Comparison of ENCODE assay signal across 2 fruit fly cellular contexts in the genomic region with DNA sequence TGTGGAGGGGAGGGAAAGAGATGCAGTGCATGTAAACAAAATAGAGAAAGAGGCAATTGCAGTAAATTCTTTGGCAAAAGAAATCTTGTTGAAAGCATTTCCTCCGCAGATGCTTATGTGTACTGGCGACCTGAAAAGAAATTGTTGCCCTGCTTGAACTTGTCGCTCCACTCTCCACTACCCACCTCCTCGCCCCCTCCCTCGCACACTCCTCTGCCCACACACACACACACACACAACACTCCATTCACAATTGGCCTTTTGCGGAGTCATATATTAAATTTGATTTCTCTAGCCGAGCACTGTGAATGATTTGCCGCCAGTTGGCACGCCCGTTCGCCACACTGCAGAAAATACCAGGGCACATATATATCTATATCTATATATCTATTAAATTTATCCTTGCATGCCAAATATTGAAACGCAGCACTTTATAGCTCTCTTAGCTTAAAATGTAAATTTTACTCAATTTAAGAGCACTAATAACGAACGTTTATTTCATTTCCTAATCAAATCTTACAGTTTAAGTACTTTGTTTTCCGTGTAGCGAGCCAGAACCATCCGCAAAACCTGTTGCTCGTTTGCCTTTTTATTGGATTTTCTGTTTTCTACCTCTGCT.
TF ChIP-seq lines count a peak whose summit lies in the region.

No protein-coding gene starts in this region.

TF ChIP-seq in whole organism, embryonic, 481 proteins besides CTCF, POLR2A, EP300 and RAD21 (continued from another document and continues in another):
- peak; percentile 55 for TF ChIP-seq Asciz (GFP tag; optimal IDR thresholded peaks at IDR 0.05; lab: Kevin White, UChicago)
- TF ChIP-seq CG8388 (GFP tag; optimal IDR thresholded peaks at IDR 0.05; lab: Kevin White, UChicago), result peak; percentile 44
- TF ChIP-seq hth (optimal IDR thresholded peaks at IDR 0.05; lab: Kevin White, UChicago), result no peak
- no peak for TF ChIP-seq dm (GFP tag; optimal IDR thresholded peaks at IDR 0.05; lab: Kevin White, UChicago)
- no peak for TF ChIP-seq chinmo (GFP tag; IDR thresholded peaks at IDR 0.05; lab: Robert Waterston, UW; ENCODE audit: partially characterized antibody)
- TF ChIP-seq D19A (tag; optimal IDR thresholded peaks at IDR 0.05; lab: Kevin White, UChicago), result peak; percentile 52
- peak; percentile 68 for TF ChIP-seq CG10979 (tag; optimal IDR thresholded peaks at IDR 0.05; lab: Kevin White, UChicago)
- no peak for TF ChIP-seq Dp (GFP tag; optimal IDR thresholded peaks at IDR 0.05; lab: Kevin White, UChicago)
- no peak for TF ChIP-seq CG2129 (GFP tag; IDR thresholded peaks at IDR 0.05; lab: Robert Waterston, UW; ENCODE audit: partially characterized antibody)
- peak; percentile 60; the same call in 1 of the 2 replicates for TF ChIP-seq CG8765 (GFP tag; IDR thresholded peaks at IDR 0.05; lab: Robert Waterston, UW)
- no peak for TF ChIP-seq usp (GFP tag; optimal IDR thresholded peaks at IDR 0.05; lab: Kevin White, UChicago)
- peak; percentile 84 for TF ChIP-seq lab (GFP tag; optimal IDR thresholded peaks at IDR 0.05; lab: Kevin White, UChicago)
- TF ChIP-seq CG6254 (GFP tag; optimal IDR thresholded peaks at IDR 0.05; lab: Kevin White, UChicago), result peak; percentile 61
- peak; percentile 71 for TF ChIP-seq CG6854 (GFP tag; optimal IDR thresholded peaks at IDR 0.05; lab: Kevin White, UChicago)
- TF ChIP-seq CG7839 (tag; optimal IDR thresholded peaks at IDR 0.05; lab: Kevin White, UChicago), result peak; percentile 77
- TF ChIP-seq CG4820 (GFP tag; optimal IDR thresholded peaks at IDR 0.05; lab: Kevin White, UChicago), result peak; percentile 31
- TF ChIP-seq wdn (GFP tag; IDR thresholded peaks at IDR 0.05; lab: Robert Waterston, UW), result peak; percentile 51
- TF ChIP-seq zen2 (GFP tag; IDR thresholded peaks at IDR 0.05; lab: Robert Waterston, UW; ENCODE audit: partially characterized antibody), result no peak
- TF ChIP-seq gsb-n (tag; optimal IDR thresholded peaks at IDR 0.05; lab: Kevin White, UChicago), result no peak
- no peak for TF ChIP-seq Kr (GFP tag; optimal IDR thresholded peaks at IDR 0.05; lab: Kevin White, UChicago)
- peak; percentile 33 for TF ChIP-seq CG1603 (tag; optimal IDR thresholded peaks at IDR 0.05; lab: Kevin White, UChicago)
- TF ChIP-seq shn (GFP tag; optimal IDR thresholded peaks at IDR 0.05; lab: Kevin White, UChicago), result peak; percentile 33
- peak; percentile 60; the same call in 2 of the 3 replicates for TF ChIP-seq CG17361 (GFP tag; IDR thresholded peaks at IDR 0.05; lab: Robert Waterston, UW)
- TF ChIP-seq CHES-1-like (GFP tag; optimal IDR thresholded peaks at IDR 0.05; lab: Kevin White, UChicago), result peak; percentile 37
- TF ChIP-seq CG11247 (GFP tag; IDR thresholded peaks at IDR 0.05; lab: Robert Waterston, UW), result peak; percentile 71
- TF ChIP-seq caup (GFP tag; optimal IDR thresholded peaks at IDR 0.05; lab: Kevin White, UChicago; ENCODE audit: severe bottlenecking), result peak; percentile 71
- TF ChIP-seq CG31388 (GFP tag; optimal IDR thresholded peaks at IDR 0.05; lab: Kevin White, UChicago), result no peak
- peak; percentile 67 for TF ChIP-seq NfI (GFP tag; optimal IDR thresholded peaks at IDR 0.05; lab: Kevin White, UChicago)
- peak; percentile 72 for TF ChIP-seq CG3847 (GFP tag; IDR thresholded peaks at IDR 0.05; lab: Robert Waterston, UW)
- peak; percentile 66 for TF ChIP-seq CG30403 (GFP tag; optimal IDR thresholded peaks at IDR 0.05; lab: Kevin White, UChicago)
- 0 out of 2 replicates have a peak, but pooled peaks have one; percentile 18 for TF ChIP-seq ro (GFP tag; IDR thresholded peaks at IDR 0.05; lab: Robert Waterston, UW)
- TF ChIP-seq chif (GFP tag; optimal IDR thresholded peaks at IDR 0.05; lab: Kevin White, UChicago), result peak; percentile 34 to 47
- peak; percentile 64; the same call in 2 of the 3 replicates for TF ChIP-seq CG34422 (GFP tag; IDR thresholded peaks at IDR 0.05; lab: Robert Waterston, UW)
- TF ChIP-seq Aef1 (GFP tag; IDR thresholded peaks at IDR 0.05; lab: Robert Waterston, UW), result peak; percentile 79
- no peak for TF ChIP-seq unc-4 (GFP tag; IDR thresholded peaks at IDR 0.05; lab: Robert Waterston, UW; ENCODE audit: partially characterized antibody)
- TF ChIP-seq Sry-β (GFP tag; optimal IDR thresholded peaks at IDR 0.05; lab: Kevin White, UChicago), result no peak
- peak; percentile 59 for TF ChIP-seq vvl (GFP tag; IDR thresholded peaks at IDR 0.05; lab: Robert Waterston, UW)
- TF ChIP-seq E2f2 (GFP tag; IDR thresholded peaks at IDR 0.05; lab: Robert Waterston, UW), result peak; percentile 54
- TF ChIP-seq aop (GFP tag; IDR thresholded peaks at IDR 0.05; lab: Robert Waterston, UW), result no peak
- TF ChIP-seq Nf-YB (GFP tag; optimal IDR thresholded peaks at IDR 0.05; lab: Kevin White, UChicago), result peak; percentile 5
- no peak for TF ChIP-seq CG34224 (GFP tag; IDR thresholded peaks at IDR 0.05; lab: Robert Waterston, UW; ENCODE audit: partially characterized antibody)
- peak; percentile 28 for TF ChIP-seq CG8281 (tag; optimal IDR thresholded peaks at IDR 0.05; lab: Kevin White, UChicago)
- no peak; the same call in 1 of the 2 replicates for TF ChIP-seq CG6272 (GFP tag; IDR thresholded peaks at IDR 0.05; lab: Robert Waterston, UW)
- TF ChIP-seq CG33557 (GFP tag; optimal IDR thresholded peaks at IDR 0.05; lab: Kevin White, UChicago), result no peak
- peak; percentile 15; the same call in 1 of the 3 replicates for TF ChIP-seq B-H1 (GFP tag; IDR thresholded peaks at IDR 0.05; lab: Robert Waterston, UW)
- TF ChIP-seq CG5180 (GFP tag; optimal IDR thresholded peaks at IDR 0.05; lab: Kevin White, UChicago), result peak; percentile 19
- no peak for TF ChIP-seq CG17612 (GFP tag; IDR thresholded peaks at IDR 0.05; lab: Robert Waterston, UW)
- peak; percentile 63 for TF ChIP-seq fd96Cb (tag; optimal IDR thresholded peaks at IDR 0.05; lab: Kevin White, UChicago)
- peak; percentile 31 for TF ChIP-seq CG9609 (GFP tag; optimal IDR thresholded peaks at IDR 0.05; lab: Kevin White, UChicago)
- TF ChIP-seq Lim3 (GFP tag; IDR thresholded peaks at IDR 0.05; lab: Robert Waterston, UW), result no peak
- no peak for TF ChIP-seq dimm (GFP tag; IDR thresholded peaks at IDR 0.05; lab: Robert Waterston, UW)
- peak; percentile 48 for TF ChIP-seq Vsx1 (GFP tag; optimal IDR thresholded peaks at IDR 0.05; lab: Kevin White, UChicago)
- peak; percentile 80 for TF ChIP-seq ranshi (GFP tag; IDR thresholded peaks at IDR 0.05; lab: Robert Waterston, UW)
- no peak for TF ChIP-seq hb (GFP tag; IDR thresholded peaks at IDR 0.05; lab: Robert Waterston, UW; ENCODE audit: partially characterized antibody)
- TF ChIP-seq CG6765 (GFP tag; optimal IDR thresholded peaks at IDR 0.05; lab: Kevin White, UChicago), result peak; percentile 75
- TF ChIP-seq CoRest (tag; optimal IDR thresholded peaks at IDR 0.05; lab: Kevin White, UChicago), result peak; percentile 60
- peak; percentile 6; the same call in 1 of the 2 replicates for TF ChIP-seq CG17328 (GFP tag; IDR thresholded peaks at IDR 0.05; lab: Robert Waterston, UW)
- peak; percentile 67 for TF ChIP-seq BtbVII (GFP tag; optimal IDR thresholded peaks at IDR 0.05; lab: Kevin White, UChicago)
- peak; percentile 35; the same call in 1 of the 2 replicates for TF ChIP-seq sens-2 (GFP tag; IDR thresholded peaks at IDR 0.05; lab: Robert Waterston, UW)
- TF ChIP-seq crol (GFP tag; IDR thresholded peaks at IDR 0.05; lab: Robert Waterston, UW), result peak; percentile 88

TF ChIP-seq in whole organism, prepupa, 60 proteins besides CTCF, POLR2A, EP300 and RAD21 (continued from another document):
- no peak for TF ChIP-seq CG1621 (tag; optimal IDR thresholded peaks at IDR 0.05; lab: Kevin White, UChicago)
- no peak for TF ChIP-seq fd85E (GFP tag; optimal IDR thresholded peaks at IDR 0.05; lab: Kevin White, UChicago)
- TF ChIP-seq ss (GFP tag; optimal IDR thresholded peaks at IDR 0.05; lab: Kevin White, UChicago), result peak; percentile 2 to 7
- TF ChIP-seq CG6163 (GFP tag; IDR thresholded peaks at IDR 0.05; lab: Robert Waterston, UW), result peak; percentile 85
- TF ChIP-seq Sox15 (GFP tag; optimal IDR thresholded peaks at IDR 0.05; lab: Kevin White, UChicago), result no peak
- peak; percentile 39 for TF ChIP-seq Sox102F (GFP tag; optimal IDR thresholded peaks at IDR 0.05; lab: Kevin White, UChicago)
- peak; percentile 19 for TF ChIP-seq CG8319 (GFP tag; optimal IDR thresholded peaks at IDR 0.05; lab: Kevin White, UChicago)
- TF ChIP-seq CG3032 (tag; optimal IDR thresholded peaks at IDR 0.05; lab: Kevin White, UChicago), result peak; percentile 71
- peak; percentile 9 for TF ChIP-seq CG7368 (GFP tag; optimal IDR thresholded peaks at IDR 0.05; lab: Kevin White, UChicago)
